Worm (Caenorhabditis elegans) whole organism, L1 larva: Measurements from ENCODE around the gene C47D12.5.
A peak's percentile ranks its signal among the peaks of the same experiment; 100 is the strongest.

Source experiments
- C04F5.9 ChIP-seq: sonication (generic microtip); optimal IDR thresholded peaks from 2 replicates; lab custom pipeline; 2016; ENCODE audit warnings: missing genetic modification characterization, missing compliant biosample characterization
- C16A3.4 ChIP-seq: fragments of 150-350 bp; optimal IDR thresholded peaks from 2 replicates; lab custom pipeline; 2014; ENCODE audit warnings: missing biosample characterization, missing genetic modification characterization
- alr-1 ChIP-seq: fragments of 200-800 bp; sonication (Bioruptor generic); optimal IDR thresholded peaks from 2 replicates; lab custom pipeline; 2018; ENCODE audit warnings: borderline replicate concordance, mild to moderate bottlenecking, missing genetic modification characterization, missing compliant biosample characterization
- ceh-63 ChIP-seq: fragments of 200-800 bp; sonication (Bioruptor generic); optimal IDR thresholded peaks from 2 replicates; lab custom pipeline; 2018; ENCODE audit warnings: mild to moderate bottlenecking, missing genetic modification characterization, missing compliant biosample characterization
- ceh-82 ChIP-seq, 3 experiments: fragments of 150-350 bp in 1 of 3; sonication (generic microtip) in 2 of 3; optimal IDR thresholded peaks; 2 replicates each; lab custom pipeline; 2014 to 2017; ENCODE audit warnings: missing biosample characterization in 3 of 3, missing genetic modification characterization in 3 of 3
- dpl-1 ChIP-seq, 3 experiments: fragments of 150-350 bp in 2 of 3; sonication (generic microtip) in 1 of 3; optimal IDR thresholded peaks; 2 replicates each; lab custom pipeline; 2014 to 2017; ENCODE audit warnings: missing biosample characterization in 3 of 3, missing genetic modification characterization in 3 of 3, missing genetic modification reagents in 3 of 3
- egl-27 ChIP-seq, 2 experiments: fragments of 150-350 bp in 1 of 2; sonication (generic microtip); optimal IDR thresholded peaks; 3 replicates each; lab custom pipeline; 2017 to 2018; ENCODE audit warnings: missing biosample characterization in 2 of 2, missing genetic modification characterization in 2 of 2, missing genetic modification reagents in 2 of 2
- elt-2 ChIP-seq: sonication (generic microtip); optimal IDR thresholded peaks from 2 replicates; lab custom pipeline; 2016; ENCODE audit warnings: missing genetic modification characterization, mild to moderate bottlenecking, inconsistent platforms, missing compliant biosample characterization, missing genetic modification reagents
- elt-3 ChIP-seq, 6 experiments: fragments of 150-350 bp in 1 of 6; sonication (generic microtip); optimal IDR thresholded peaks; 2 replicates each; lab custom pipeline; 2017 to 2018; ENCODE audit warnings: missing biosample characterization in 6 of 6, missing genetic modification characterization in 6 of 6, inconsistent platforms in 1 of 6
- ets-5 ChIP-seq: fragments of 200-800 bp; sonication (Bioruptor generic); IDR thresholded peaks from 2 replicates; pipeline ENCODE4 v1.3.6; 2022; ENCODE audit warnings: missing genetic modification characterization, missing compliant biosample characterization
- fkh-4 ChIP-seq: sonication (generic microtip); optimal IDR thresholded peaks from 2 replicates; lab custom pipeline; 2016; ENCODE audit warnings: missing compliant biosample characterization, missing genetic modification characterization, borderline replicate concordance
- fkh-8 ChIP-seq: sonication (generic microtip); optimal IDR thresholded peaks from 2 replicates; lab custom pipeline; 2016; ENCODE audit warnings: mild to moderate bottlenecking, missing genetic modification characterization, missing compliant biosample characterization
- fos-1 ChIP-seq: fragments of 150-350 bp; optimal IDR thresholded peaks from 2 replicates; lab custom pipeline; 2014; ENCODE audit warnings: missing biosample characterization, missing genetic modification characterization
- grh-1 ChIP-seq: fragments of 200-800 bp; sonication (Bioruptor generic); IDR thresholded peaks from 2 replicates; pipeline ENCODE4 v1.3.6; 2022; ENCODE audit warnings: missing genetic modification reagents, missing genetic modification characterization, missing compliant biosample characterization
- hlh-4 ChIP-seq: sonication (generic microtip); optimal IDR thresholded peaks from 2 replicates; lab custom pipeline; 2016; ENCODE audit warnings: mild to moderate bottlenecking, missing genetic modification characterization, missing compliant biosample characterization
- lin-14 ChIP-seq: fragments of 200-800 bp; sonication (Bioruptor generic); optimal IDR thresholded peaks from 2 replicates; lab custom pipeline; 2018; ENCODE audit warnings: mild to moderate bottlenecking, missing genetic modification characterization, moderate library complexity, missing compliant biosample characterization
- lin-15B ChIP-seq: fragments of 150-350 bp; sonication (generic microtip); optimal IDR thresholded peaks from 3 replicates; lab custom pipeline; 2014; ENCODE audit warnings: missing biosample characterization, missing genetic modification characterization
- lin-35 ChIP-seq, 2 experiments: fragments of 150-350 bp; optimal IDR thresholded peaks; 2 replicates each; lab custom pipeline; 2014; ENCODE audit warnings: missing biosample characterization in 2 of 2, missing genetic modification characterization in 2 of 2, missing genetic modification reagents in 2 of 2
- mep-1 ChIP-seq: fragments of 150-350 bp; optimal IDR thresholded peaks from 2 replicates; lab custom pipeline; 2014; ENCODE audit warnings: missing biosample characterization, missing genetic modification characterization
- nhr-12 ChIP-seq: sonication (generic microtip); optimal IDR thresholded peaks from 2 replicates; lab custom pipeline; 2017; ENCODE audit warnings: missing biosample characterization, missing genetic modification characterization
- nhr-19 ChIP-seq: fragments of 200-800 bp; sonication (Bioruptor generic); conservative IDR thresholded peaks from 2 replicates; pipeline ENCODE4 v1.3.6; 2022; ENCODE audit warnings: missing genetic modification characterization, missing compliant biosample characterization
- nhr-20 ChIP-seq: sonication (generic microtip); optimal IDR thresholded peaks from 2 replicates; lab custom pipeline; 2016; ENCODE audit warnings: mild to moderate bottlenecking, missing genetic modification characterization, missing compliant biosample characterization
- nhr-28 ChIP-seq: fragments of 150-350 bp; optimal IDR thresholded peaks from 2 replicates; lab custom pipeline; 2014; ENCODE audit warnings: missing biosample characterization, missing genetic modification characterization
- nhr-47 ChIP-seq: sonication (generic microtip); optimal IDR thresholded peaks from 2 replicates; lab custom pipeline; 2016; ENCODE audit warnings: mild to moderate bottlenecking, missing genetic modification characterization, moderate library complexity, missing compliant biosample characterization
- nhr-71 ChIP-seq: sonication (generic microtip); optimal IDR thresholded peaks from 2 replicates; lab custom pipeline; 2016; ENCODE audit warnings: mild to moderate bottlenecking, missing genetic modification characterization, moderate library complexity, missing compliant biosample characterization
- nhr-76 ChIP-seq: sonication (generic microtip); optimal IDR thresholded peaks from 2 replicates; lab custom pipeline; 2017; ENCODE audit warnings: missing biosample characterization, missing genetic modification characterization
- nhr-77 ChIP-seq: fragments of 150-350 bp; optimal IDR thresholded peaks from 2 replicates; lab custom pipeline; 2014; ENCODE audit warnings: missing biosample characterization, missing genetic modification characterization
- nhr-90 ChIP-seq: sonication (generic microtip); optimal IDR thresholded peaks from 2 replicates; lab custom pipeline; 2016; ENCODE audit warnings: mild to moderate bottlenecking, missing genetic modification characterization, missing compliant biosample characterization; ENCODE audit not compliant: poor library complexity
- pag-3 ChIP-seq: sonication (generic microtip); optimal IDR thresholded peaks from 2 replicates; lab custom pipeline; 2017; ENCODE audit warnings: missing genetic modification characterization, mild to moderate bottlenecking, missing compliant biosample characterization, antibody characterized with exemption, borderline replicate concordance; ENCODE audit not compliant: insufficient read depth
- pqm-1 ChIP-seq: sonication (generic microtip); optimal IDR thresholded peaks from 3 replicates; lab custom pipeline; 2017; ENCODE audit warnings: missing biosample characterization, missing genetic modification characterization
- rnt-1 ChIP-seq: sonication (generic microtip); optimal IDR thresholded peaks from 2 replicates; lab custom pipeline; 2016; ENCODE audit warnings: mild to moderate bottlenecking, missing genetic modification characterization, moderate library complexity, missing compliant biosample characterization
- skn-1 ChIP-seq: fragments of 150-350 bp; optimal IDR thresholded peaks from 2 replicates; lab custom pipeline; 2014; ENCODE audit warnings: missing biosample characterization, missing genetic modification characterization
- snu-23 ChIP-seq: sonication (generic microtip); optimal IDR thresholded peaks from 2 replicates; lab custom pipeline; 2016; ENCODE audit warnings: missing genetic modification characterization, missing compliant biosample characterization
- sox-4 ChIP-seq: sonication (generic microtip); optimal IDR thresholded peaks from 2 replicates; lab custom pipeline; 2016; ENCODE audit warnings: missing genetic modification characterization, missing compliant biosample characterization
- swsn-7 ChIP-seq: sonication (generic microtip); optimal IDR thresholded peaks from 2 replicates; lab custom pipeline; 2016; ENCODE audit warnings: missing genetic modification characterization, missing compliant biosample characterization
- tbx-2 ChIP-seq: sonication (generic microtip); optimal IDR thresholded peaks from 2 replicates; lab custom pipeline; 2016; ENCODE audit warnings: missing genetic modification characterization, missing compliant biosample characterization
- tlp-1 ChIP-seq: fragments of 150-350 bp; optimal IDR thresholded peaks from 2 replicates; lab custom pipeline; 2014; ENCODE audit warnings: missing biosample characterization, missing genetic modification characterization
- unc-86 ChIP-seq: sonication (generic microtip); optimal IDR thresholded peaks from 2 replicates; lab custom pipeline; 2016; ENCODE audit warnings: missing genetic modification characterization, missing compliant biosample characterization
- unc-98 ChIP-seq: fragments of 200-800 bp; sonication (Bioruptor generic); IDR thresholded peaks from 2 replicates; pipeline ENCODE4 v1.3.6; 2022; ENCODE audit warnings: missing genetic modification characterization, missing compliant biosample characterization
- ztf-11 ChIP-seq, 2 experiments: sonication (generic microtip); optimal IDR thresholded peaks; 2 replicates each; lab custom pipeline; 2016 to 2017; ENCODE audit warnings: missing genetic modification characterization in 2 of 2, missing biosample characterization in 1 of 2, missing compliant biosample characterization in 1 of 2
- ztf-4 ChIP-seq: fragments of 150-350 bp; optimal IDR thresholded peaks from 2 replicates; lab custom pipeline; 2014; ENCODE audit warnings: missing biosample characterization, missing genetic modification characterization

C47D12.5 gene

DNA sequence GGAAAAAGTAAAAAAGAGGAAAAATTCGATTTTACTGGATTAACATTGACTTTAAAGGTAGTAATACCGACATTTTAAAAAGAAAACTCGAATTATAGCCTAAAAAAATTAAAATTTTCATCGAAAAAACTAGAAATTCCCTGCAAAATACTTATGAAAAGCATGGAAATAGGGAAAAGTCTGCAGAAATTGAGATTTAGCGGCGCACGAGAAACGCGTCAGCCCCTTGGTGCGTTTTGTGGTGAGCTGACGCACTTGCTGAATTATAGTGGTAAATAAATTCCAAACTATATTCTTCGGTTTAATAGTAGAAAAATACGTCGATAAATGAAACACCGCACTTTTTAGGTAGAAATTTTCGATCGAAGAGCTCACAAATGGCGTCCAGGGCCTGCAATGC, 9.4 kb upstream of the C47D12.5 start (continued):
- TF ChIP-seq unc-86 (tag; lab: Kevin White, UChicago) (no peak), nhr-71 (tag; lab: Kevin White, UChicago) (peak; percentile 24), sox-4 (tag; lab: Kevin White, UChicago) (no peak), C04F5.9 (tag; lab: Kevin White, UChicago) (peak; percentile 3), ztf-4 (tag; lab: Kevin White, UChicago) (no peak), nhr-12 (no peak), nhr-20 (peak; percentile 58), tlp-1 (tag; lab: Kevin White, UChicago) (no peak), hlh-4 (tag; lab: Kevin White, UChicago) (no peak), mep-1 (peak; percentile 32), lin-35 (GFP tag; optimal IDR thresholded peaks at IDR 0.05; lab: Kevin White, UChicago) (peak; percentile 43 to 78), rnt-1 (tag; lab: Kevin White, UChicago) (peak; percentile 51), fkh-8 (tag; lab: Kevin White, UChicago) (peak; percentile 56), lin-15B (no peak), snu-23 (peak; percentile 53), ets-5 (GFP tag; lab: Robert Waterston, UW) (no peak), fkh-4 (tag; lab: Kevin White, UChicago) (no peak), nhr-28 (tag; lab: Kevin White, UChicago) (no peak), nhr-19 (no peak), tbx-2 (tag; lab: Kevin White, UChicago) (no peak), ceh-63 (no peak), nhr-76 (tag; lab: Kevin White, UChicago) (no peak), dpl-1 (GFP tag; optimal IDR thresholded peaks at IDR 0.05; lab: Kevin White, UChicago) (peak; percentile 31 to 69 (median 62)), elt-2 (no peak), C16A3.4 (tag; lab: Kevin White, UChicago) (peak; percentile 53), swsn-7 (tag; lab: Kevin White, UChicago) (peak; percentile 2), nhr-77 (tag; lab: Kevin White, UChicago) (no peak), lin-14 (GFP tag; lab: Kevin White, UChicago) (no peak), unc-98 (GFP tag; lab: Robert Waterston, UW) (no peak), grh-1 (GFP tag; lab: Robert Waterston, UW) (no peak), ztf-11 (tag; optimal IDR thresholded peaks at IDR 0.05; lab: Kevin White, UChicago) (no peak)

DNA sequence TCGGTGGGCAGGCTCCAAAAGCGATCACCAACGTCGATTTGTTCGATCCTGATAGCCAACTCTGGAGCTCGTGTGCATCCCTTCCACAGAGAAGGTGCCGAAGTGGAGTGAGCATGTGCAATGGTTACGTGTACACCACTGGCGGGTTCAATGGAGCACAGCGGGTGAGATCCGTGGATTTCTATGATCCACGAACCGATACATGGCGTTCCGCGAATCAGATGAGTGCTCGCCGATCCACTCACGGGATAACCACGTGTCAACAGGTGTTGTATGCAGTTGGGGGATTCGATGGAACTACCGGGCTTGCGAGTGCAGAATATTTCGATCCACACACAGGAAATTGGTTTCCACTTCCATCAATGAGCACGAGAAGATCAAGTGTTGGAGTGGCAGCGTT, 5.8 kb upstream of the C47D12.5 start:
- TF ChIP-seq fos-1 (tag; lab: Kevin White, UChicago) (no peak), nhr-90 (no peak), C16A3.4 (tag; lab: Kevin White, UChicago) (no peak), skn-1 (tag; lab: Kevin White, UChicago) (no peak), pqm-1 (tag; lab: Kevin White, UChicago) (no peak), elt-3 (tag; optimal IDR thresholded peaks at IDR 0.05; lab: Kevin White, UChicago) (no peak), egl-27 (tag; optimal IDR thresholded peaks at IDR 0.05; lab: Kevin White, UChicago) (no peak), C04F5.9 (tag; lab: Kevin White, UChicago) (no peak), nhr-47 (tag; lab: Kevin White, UChicago) (no peak), hlh-4 (tag; lab: Kevin White, UChicago) (no peak), ceh-82 (tag; optimal IDR thresholded peaks at IDR 0.05; lab: Kevin White, UChicago) (no peak), alr-1 (tag; lab: Kevin White, UChicago) (no peak), ets-5 (GFP tag; lab: Robert Waterston, UW) (no peak), pag-3 (tag; lab: Kevin White, UChicago) (no peak)
